Worm (Caenorhabditis elegans) whole organism, L4 larva: ENCODE measurements around the gene R186.8.
A peak's percentile ranks its signal among the peaks of the same experiment; 100 is the strongest.

Source experiments
- D1046.2 ChIP-seq: fragments of 200-800 bp; sonication (Bioruptor generic); IDR thresholded peaks from 2 replicates; pipeline ENCODE4 v1.3.6; 2022; ENCODE audit warnings: missing genetic modification characterization, missing compliant biosample characterization
- R02D3.7 ChIP-seq: fragments of 150-350 bp; sonication (generic microtip); optimal IDR thresholded peaks from 3 replicates; lab custom pipeline; 2014; ENCODE audit warnings: missing biosample characterization, missing genetic modification characterization
- T26A8.4 ChIP-seq: fragments of 200-800 bp; sonication (Bioruptor generic); IDR thresholded peaks from 2 replicates; pipeline ENCODE4 v1.3.6; 2022; ENCODE audit warnings: missing genetic modification characterization, missing compliant biosample characterization
- Y48G9A.11 ChIP-seq: fragments of 200-800 bp; sonication (Bioruptor generic); IDR thresholded peaks from 2 replicates; pipeline ENCODE4 v1.3.6; 2022; ENCODE audit warnings: missing genetic modification reagents, missing genetic modification characterization, missing compliant biosample characterization
- ZK337.2 ChIP-seq: fragments of 200-800 bp; sonication (Bioruptor generic); IDR thresholded peaks from 2 replicates; pipeline ENCODE4 v1.3.6; 2022; ENCODE audit warnings: missing genetic modification reagents, missing genetic modification characterization, missing compliant biosample characterization
- ama-1 ChIP-seq: fragments of 150-350 bp; optimal IDR thresholded peaks from 2 replicates; lab custom pipeline; 2014; ENCODE audit warnings: inconsistent platforms, mixed read lengths
- attf-4 ChIP-seq: sonication (generic microtip); optimal IDR thresholded peaks from 3 replicates; lab custom pipeline; 2017; ENCODE audit warnings: missing biosample characterization, missing genetic modification characterization
- ceh-20 ChIP-seq: fragments of 200-800 bp; sonication (Bioruptor generic); IDR thresholded peaks from 2 replicates; pipeline ENCODE4 v1.3.6; 2022; ENCODE audit warnings: missing genetic modification reagents, missing genetic modification characterization, missing compliant biosample characterization
- ceh-28 ChIP-seq: fragments of 150-350 bp; optimal IDR thresholded peaks from 2 replicates; lab custom pipeline; 2014; ENCODE audit warnings: missing biosample characterization, missing genetic modification reagents, missing genetic modification characterization
- ceh-44 ChIP-seq: fragments of 200-800 bp; sonication (Bioruptor generic); IDR thresholded peaks from 2 replicates; pipeline ENCODE4 v1.3.6; 2022; ENCODE audit warnings: missing genetic modification reagents, missing genetic modification characterization, missing compliant biosample characterization
- daf-16 ChIP-seq, 3 experiments: sonication (generic microtip); optimal IDR thresholded peaks; 2 replicates each; lab custom pipeline; 2016 to 2017; ENCODE audit warnings: missing genetic modification characterization in 3 of 3, missing genetic modification reagents in 3 of 3, mild to moderate bottlenecking in 2 of 3, missing compliant biosample characterization in 2 of 3, missing biosample characterization in 1 of 3, moderate library complexity in 1 of 3
- daf-19 ChIP-seq: fragments of 200-800 bp; sonication (Bioruptor generic); conservative IDR thresholded peaks from 2 replicates; pipeline ENCODE4 v1.3.6; 2022; ENCODE audit warnings: missing genetic modification characterization, missing compliant biosample characterization
- dmd-6 ChIP-seq: fragments of 200-800 bp; sonication (Bioruptor generic); IDR thresholded peaks from 2 replicates; pipeline ENCODE4 v1.3.6; 2022; ENCODE audit warnings: missing genetic modification reagents, missing genetic modification characterization, missing compliant biosample characterization
- dve-1 ChIP-seq: sonication (generic microtip); optimal IDR thresholded peaks from 2 replicates; lab custom pipeline; 2017; ENCODE audit warnings: antibody characterized with exemption, mild to moderate bottlenecking, missing genetic modification characterization, missing compliant biosample characterization; ENCODE audit not compliant: insufficient read depth
- gei-8 ChIP-seq: fragments of 200-800 bp; sonication (Bioruptor generic); optimal IDR thresholded peaks from 2 replicates; lab custom pipeline; 2018; ENCODE audit warnings: mild to moderate bottlenecking, missing genetic modification characterization, missing compliant biosample characterization
- hlh-11 ChIP-seq: fragments of 200-800 bp; sonication (Bioruptor generic); optimal IDR thresholded peaks from 2 replicates; lab custom pipeline; 2018; ENCODE audit warnings: mild to moderate bottlenecking, missing genetic modification characterization, missing compliant biosample characterization
- hlh-30 ChIP-seq: sonication (generic microtip); optimal IDR thresholded peaks from 2 replicates; lab custom pipeline; 2017; ENCODE audit warnings: antibody characterized with exemption, mild to moderate bottlenecking, missing genetic modification characterization, missing compliant biosample characterization; ENCODE audit not compliant: insufficient read depth
- hmg-1.1 ChIP-seq: fragments of 200-800 bp; sonication (Bioruptor generic); IDR thresholded peaks from 2 replicates; pipeline ENCODE4 v1.3.6; 2022; ENCODE audit warnings: missing genetic modification reagents, missing genetic modification characterization, missing compliant biosample characterization
- jun-1 ChIP-seq: fragments of 150-350 bp; optimal IDR thresholded peaks from 2 replicates; lab custom pipeline; 2014; ENCODE audit warnings: missing biosample characterization, missing genetic modification reagents, missing genetic modification characterization
- madf-5 ChIP-seq, 2 experiments: fragments of 200-800 bp; sonication (Bioruptor generic); IDR thresholded peaks; 2 replicates each; pipeline ENCODE4 v1.3.6; 2022; ENCODE audit warnings: missing compliant biosample characterization in 2 of 2, missing genetic modification characterization in 2 of 2
- mdl-1 ChIP-seq, 2 experiments: fragments of 150-350 bp in 1 of 2; sonication (generic microtip) in 1 of 2; optimal IDR thresholded peaks; 2 replicates each; lab custom pipeline; 2014 to 2017; ENCODE audit warnings: missing biosample characterization in 2 of 2, missing genetic modification characterization in 2 of 2
- mxl-2 ChIP-seq: fragments of 200-800 bp; sonication (Bioruptor generic); conservative IDR thresholded peaks from 2 replicates; pipeline ENCODE4 v1.3.6; 2022; ENCODE audit warnings: missing genetic modification reagents, missing genetic modification characterization, missing compliant biosample characterization
- nhr-10 ChIP-seq: fragments of 150-350 bp; optimal IDR thresholded peaks from 2 replicates; lab custom pipeline; 2014; ENCODE audit warnings: missing biosample characterization, missing genetic modification characterization
- nhr-102 ChIP-seq: sonication (generic microtip); optimal IDR thresholded peaks from 2 replicates; lab custom pipeline; 2016; ENCODE audit warnings: mild to moderate bottlenecking, missing genetic modification characterization, moderate library complexity, missing compliant biosample characterization
- nhr-28 ChIP-seq: fragments of 150-350 bp; optimal IDR thresholded peaks from 2 replicates; lab custom pipeline; 2014; ENCODE audit warnings: missing biosample characterization, missing genetic modification characterization
- nhr-77 ChIP-seq: fragments of 150-350 bp; optimal IDR thresholded peaks from 2 replicates; lab custom pipeline; 2014; ENCODE audit warnings: missing biosample characterization, missing genetic modification characterization
- php-3 ChIP-seq: fragments of 200-800 bp; sonication (Bioruptor generic); IDR thresholded peaks from 2 replicates; pipeline ENCODE4 v1.3.6; 2022; ENCODE audit warnings: missing genetic modification reagents, missing genetic modification characterization, missing compliant biosample characterization
- pqm-1 ChIP-seq: sonication (generic microtip); optimal IDR thresholded peaks from 2 replicates; lab custom pipeline; 2017; ENCODE audit warnings: missing biosample characterization, missing genetic modification characterization
- rbr-2 ChIP-seq: sonication (generic microtip); optimal IDR thresholded peaks from 2 replicates; lab custom pipeline; 2016; ENCODE audit warnings: missing genotype, missing genetic modification characterization, missing compliant biosample characterization
- saeg-2 ChIP-seq: fragments of 200-800 bp; sonication (Bioruptor generic); IDR thresholded peaks from 2 replicates; pipeline ENCODE4 v1.3.6; 2022; ENCODE audit warnings: missing genetic modification reagents, missing genetic modification characterization, missing compliant biosample characterization
- set-16 ChIP-seq: fragments of 200-800 bp; sonication (Bioruptor generic); IDR thresholded peaks from 2 replicates; pipeline ENCODE4 v1.3.6; 2022; ENCODE audit warnings: missing genetic modification reagents, missing genetic modification characterization, missing compliant biosample characterization
- skn-1 ChIP-seq: fragments of 150-350 bp; optimal IDR thresholded peaks from 2 replicates; lab custom pipeline; 2014; ENCODE audit warnings: missing biosample characterization, missing genetic modification characterization
- tag-97 ChIP-seq: fragments of 200-800 bp; sonication (Bioruptor generic); IDR thresholded peaks from 2 replicates; pipeline ENCODE4 v1.3.6; 2022; ENCODE audit warnings: missing genetic modification characterization, missing compliant biosample characterization
- tra-1 ChIP-seq: fragments of 200-800 bp; sonication (Bioruptor generic); IDR thresholded peaks from 2 replicates; pipeline ENCODE4 v1.3.6; 2022; ENCODE audit warnings: missing genetic modification reagents, missing genetic modification characterization, missing compliant biosample characterization
- unc-62 ChIP-seq, 3 experiments: fragments of 150-350 bp in 1 of 3; sonication (generic microtip); optimal IDR thresholded peaks in 2 of 3; peaks in 1 of 3; 1 replicate in 1 of 3; 2 replicates in 2 of 3; lab custom pipeline; 2014 to 2017; ENCODE audit warnings: missing biosample characterization in 3 of 3, missing genetic modification characterization in 3 of 3, missing genetic modification reagents in 3 of 3, missing genotype in 1 of 3
- vab-7 ChIP-seq: fragments of 200-800 bp; sonication (Bioruptor generic); IDR thresholded peaks from 2 replicates; pipeline ENCODE4 v1.3.6; 2022; ENCODE audit warnings: missing genetic modification reagents, missing genetic modification characterization, missing compliant biosample characterization
- zag-1 ChIP-seq: fragments of 150-350 bp; optimal IDR thresholded peaks from 2 replicates; lab custom pipeline; 2014; ENCODE audit warnings: missing biosample characterization, missing genetic modification characterization
- zfp-3 ChIP-seq: fragments of 200-800 bp; sonication (Bioruptor generic); conservative IDR thresholded peaks from 2 replicates; pipeline ENCODE4 v1.3.6; 2022; ENCODE audit warnings: missing genetic modification reagents, missing genetic modification characterization, missing compliant biosample characterization
- zip-2 ChIP-seq: fragments of 150-350 bp; optimal IDR thresholded peaks from 2 replicates; lab custom pipeline; 2014; ENCODE audit warnings: missing biosample characterization, missing genetic modification characterization
- ztf-7 ChIP-seq: fragments of 150-350 bp; optimal IDR thresholded peaks from 2 replicates; lab custom pipeline; 2014; ENCODE audit warnings: missing biosample characterization, missing genetic modification characterization

Gene R186.8

DNA sequence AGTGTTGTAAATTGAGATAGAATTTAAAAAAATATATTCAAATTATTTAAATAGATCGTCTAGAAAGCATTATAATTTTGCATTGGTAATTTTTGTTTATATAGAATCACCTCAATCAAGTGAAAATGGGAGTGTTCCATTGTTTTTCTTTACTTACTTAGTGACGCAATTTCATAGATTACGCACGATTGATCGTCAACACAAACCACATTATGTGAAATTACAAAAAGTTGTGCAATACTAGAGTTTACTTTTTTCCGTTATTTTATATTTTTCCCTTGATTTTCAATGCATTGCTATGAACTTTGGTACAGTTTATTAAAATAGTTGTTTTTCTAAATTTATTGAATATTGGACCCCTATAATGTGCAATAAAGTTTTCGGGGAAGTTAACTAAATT, 28.3 kb downstream of the R186.8 start, which contains the start of gene T16G1.5:
TSS of gene T16G1.5 (minus strand) at position 119 of the 400 bp plus-strand sequence.
- TF ChIP-seq nhr-28: peak; percentile 58
- no peak for TF ChIP-seq nhr-10 (tag; lab: Kevin White, UChicago)
- TF ChIP-seq T26A8.4 (GFP tag; lab: Robert Waterston, UW): no peak
- peak; percentile 88 for TF ChIP-seq zip-2 (tag; lab: Kevin White, UChicago)
- peak; percentile 36 for TF ChIP-seq nhr-77 (tag; lab: Kevin White, UChicago)
- TF ChIP-seq ztf-7 (tag; lab: Kevin White, UChicago): no peak
- no peak for TF ChIP-seq daf-16 (GFP tag; optimal IDR thresholded peaks at IDR 0.05; lab: Kevin White, UChicago)
- TF ChIP-seq daf-16 (tag; optimal IDR thresholded peaks at IDR 0.05; lab: Kevin White, UChicago): peak; percentile 76
- TF ChIP-seq ceh-20 (GFP tag; lab: Robert Waterston, UW): no peak
- TF ChIP-seq ZK337.2 (GFP tag; lab: Robert Waterston, UW): no peak
- no peak for TF ChIP-seq jun-1
- TF ChIP-seq unc-62 (GFP tag; optimal IDR thresholded peaks at IDR 0.05 in 1 of 2; lab: Kevin White, UChicago): no peak
- no peak for TF ChIP-seq unc-62 (tag; optimal IDR thresholded peaks at IDR 0.05; lab: Kevin White, UChicago)
- no peak for TF ChIP-seq madf-5 (GFP tag; IDR thresholded peaks at IDR 0.05; lab: Robert Waterston, UW)
- no peak for TF ChIP-seq daf-19 (GFP tag; lab: Robert Waterston, UW)
- peak; percentile 40 for TF ChIP-seq pqm-1 (tag; lab: Kevin White, UChicago)
- 0 out of 2 replicates have a peak, but pooled peaks have one; percentile 23 for TF ChIP-seq dmd-6
- no peak for TF ChIP-seq hmg-1.1 (GFP tag; lab: Robert Waterston, UW)
- TF ChIP-seq set-16: no peak
- no peak for TF ChIP-seq saeg-2
- no peak for TF ChIP-seq mdl-1 (tag; optimal IDR thresholded peaks at IDR 0.05; lab: Kevin White, UChicago)
- no peak for TF ChIP-seq D1046.2 (GFP tag; lab: Robert Waterston, UW)

DNA sequence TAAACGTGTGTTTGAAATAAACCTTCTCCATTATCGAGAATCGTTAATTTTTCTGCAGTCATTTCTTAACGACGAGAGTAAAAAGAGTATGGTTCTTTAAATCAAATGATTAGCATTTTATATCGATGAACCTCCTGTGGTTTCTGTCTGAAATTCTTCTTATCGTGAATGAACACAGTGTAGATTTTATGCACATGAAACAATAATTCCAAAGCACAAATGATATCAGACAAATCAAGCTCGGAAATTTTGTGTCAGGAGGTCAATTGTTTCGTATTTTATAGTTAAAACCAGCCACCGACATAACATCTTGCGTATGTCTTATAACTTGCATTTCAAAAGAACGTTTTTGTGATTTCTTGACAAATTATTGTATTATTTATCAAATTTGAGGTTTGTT, 30.7 kb downstream of the R186.8 start, which contains the start of gene T16G1.6:
TSS of gene T16G1.6 (minus strand) at position 77 of the 400 bp plus-strand sequence.
- TF ChIP-seq mdl-1 (tag; optimal IDR thresholded peaks at IDR 0.05; lab: Kevin White, UChicago) (no peak), zag-1 (tag; lab: Kevin White, UChicago) (no peak), ceh-44 (GFP tag; lab: Robert Waterston, UW) (no peak), hlh-11 (tag; lab: Kevin White, UChicago) (peak; percentile 63), mxl-2 (GFP tag; lab: Robert Waterston, UW) (no peak), R02D3.7 (no peak), ceh-28 (tag; lab: Kevin White, UChicago) (no peak), nhr-77 (tag; lab: Kevin White, UChicago) (peak; percentile 80), gei-8 (no peak), rbr-2 (tag; lab: Kevin White, UChicago) (no peak), skn-1 (tag; lab: Kevin White, UChicago) (no peak), daf-16 (GFP tag; optimal IDR thresholded peaks at IDR 0.05; lab: Kevin White, UChicago) (no peak), daf-16 (tag; optimal IDR thresholded peaks at IDR 0.05; lab: Kevin White, UChicago) (peak; percentile 38), dve-1 (peak; percentile 79), tag-97 (GFP tag; lab: Robert Waterston, UW) (no peak), Y48G9A.11 (GFP tag; lab: Robert Waterston, UW) (no peak), dmd-6 (peak; percentile 86), nhr-28 (peak; percentile 97), attf-4 (tag; lab: Kevin White, UChicago) (no peak), php-3 (GFP tag; lab: Robert Waterston, UW) (peak; percentile 65; the same call in 1 of the 2 replicates), pqm-1 (tag; lab: Kevin White, UChicago) (peak; percentile 88), tra-1 (GFP tag; lab: Robert Waterston, UW) (no peak), nhr-102 (tag; lab: Kevin White, UChicago) (peak; percentile 71), hlh-30 (tag; lab: Kevin White, UChicago) (peak; percentile 25), vab-7 (GFP tag; lab: Robert Waterston, UW) (no peak), zfp-3 (GFP tag; lab: Robert Waterston, UW) (no peak), ama-1 (lab: Kevin White, UChicago) (no peak)
- TF ChIP-seq, all 104 proteins: peak for 10
